Worm (Caenorhabditis elegans): ENCODE measurements around the gene C28D4.10.

ce11 chrIV:9784689-9785088, 46.4 kb downstream of the C28D4.10 start, which contains the start of gene sre-4:
- TF ChIP-seq nhr-11 (tag; optimal IDR thresholded peaks at IDR 0.05) (no peak), irx-1 (tag; optimal IDR thresholded peaks at IDR 0.05) (no peak), lir-3 (tag; optimal IDR thresholded peaks at IDR 0.05; ENCODE audit: poor library complexity) (no peak), ztf-11 (tag; optimal IDR thresholded peaks at IDR 0.05) (no peak), snpc-4 (tag; optimal IDR thresholded peaks at IDR 0.05) (no peak), unc-62 (GFP tag; optimal IDR thresholded peaks at IDR 0.05) (no peak), rnt-1 (tag; optimal IDR thresholded peaks at IDR 0.05) (no peak), mdl-1 (tag; optimal IDR thresholded peaks at IDR 0.05) (no peak), blmp-1 (tag; optimal IDR thresholded peaks at IDR 0.05) (no peak), lin-13 (GFP tag; optimal IDR thresholded peaks at IDR 0.05) (no peak), nhr-90 (tag; optimal IDR thresholded peaks at IDR 0.05; ENCODE audit: poor library complexity) (no peak)
